Fruit fly (Drosophila melanogaster) Kc167 (cell line): Measurements from ENCODE around the gene Eig71Eb.

Experiments used
- insv ChIP-seq: fragments of >200 bp; optimal IDR thresholded peaks from 3 replicates; lab custom pipeline; 2018; ENCODE audit warnings: missing external identifiers
- psq ChIP-seq: fragments of >200 bp; optimal IDR thresholded peaks from 2 replicates; lab custom pipeline; 2017; ENCODE audit warnings: missing external identifiers

DNA sequence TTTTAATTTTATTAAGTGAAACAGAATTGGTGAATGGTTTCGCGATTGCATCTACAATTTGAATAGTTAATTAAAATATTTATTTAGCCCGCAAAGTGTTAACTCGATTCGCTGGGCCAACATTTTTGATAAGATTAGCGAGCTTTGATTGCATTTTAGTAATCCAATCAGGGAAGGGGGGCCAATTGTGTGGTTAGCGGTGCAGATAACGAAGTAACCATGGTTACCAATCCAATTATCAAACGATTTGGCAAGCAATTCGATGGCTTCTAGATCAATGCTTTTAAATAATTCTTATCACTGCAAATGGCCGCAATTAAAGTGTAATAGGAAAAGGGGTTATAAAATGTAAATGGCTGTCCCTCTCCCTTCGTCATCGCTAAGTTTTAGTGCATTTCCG lies 42.7 kb downstream of the Eig71Eb start:
- TF ChIP-seq psq (lab: Kevin White, UChicago) = no peak
- TF ChIP-seq insv (lab: Kevin White, UChicago) = no peak
